Worm (Caenorhabditis elegans) whole organism, L4 larva: ENCODE measurements around the gene dsl-7.

Experiments used
- T26A8.4 ChIP-seq: fragments of 200-800 bp; sonication (Bioruptor generic); IDR thresholded peaks from 2 replicates; pipeline ENCODE4 v1.3.6; 2022; ENCODE audit warnings: missing genetic modification characterization, missing compliant biosample characterization
- ama-1 ChIP-seq: fragments of 150-350 bp; optimal IDR thresholded peaks from 2 replicates; lab custom pipeline; 2014; ENCODE audit warnings: inconsistent platforms, mixed read lengths
- dpl-1 ChIP-seq: fragments of 150-350 bp; optimal IDR thresholded peaks from 2 replicates; lab custom pipeline; 2014; ENCODE audit warnings: missing biosample characterization, missing genetic modification reagents, missing genetic modification characterization
- egl-27 ChIP-seq: sonication (generic microtip); optimal IDR thresholded peaks from 3 replicates; lab custom pipeline; 2017; ENCODE audit warnings: missing biosample characterization, missing genetic modification reagents, missing genetic modification characterization
- fos-1 ChIP-seq: fragments of 150-350 bp; optimal IDR thresholded peaks from 2 replicates; lab custom pipeline; 2014; ENCODE audit warnings: missing biosample characterization, missing genetic modification characterization
- lin-39 ChIP-seq: fragments of 150-350 bp; optimal IDR thresholded peaks from 2 replicates; lab custom pipeline; 2014; ENCODE audit warnings: missing biosample characterization, missing genetic modification reagents, missing genetic modification characterization
- mep-1 ChIP-seq: fragments of 150-350 bp; sonication (generic microtip); optimal IDR thresholded peaks from 3 replicates; lab custom pipeline; 2014; ENCODE audit warnings: missing biosample characterization, missing genetic modification characterization
- mxl-3 ChIP-seq: fragments of 200-800 bp; sonication (Bioruptor generic); optimal IDR thresholded peaks from 2 replicates; lab custom pipeline; 2018; ENCODE audit warnings: mild to moderate bottlenecking, missing genetic modification characterization, missing compliant biosample characterization
- nhr-102 ChIP-seq: sonication (generic microtip); optimal IDR thresholded peaks from 2 replicates; lab custom pipeline; 2016; ENCODE audit warnings: mild to moderate bottlenecking, missing genetic modification characterization, moderate library complexity, missing compliant biosample characterization
- nhr-237 ChIP-seq: sonication (generic microtip); optimal IDR thresholded peaks from 2 replicates; lab custom pipeline; 2017; ENCODE audit warnings: missing biosample characterization, missing genetic modification characterization
- nhr-76 ChIP-seq: fragments of 150-350 bp; optimal IDR thresholded peaks from 2 replicates; lab custom pipeline; 2014; ENCODE audit warnings: missing biosample characterization, missing genetic modification characterization
- nhr-77 ChIP-seq: fragments of 150-350 bp; optimal IDR thresholded peaks from 2 replicates; lab custom pipeline; 2014; ENCODE audit warnings: missing biosample characterization, missing genetic modification characterization
- unc-62 ChIP-seq, 3 experiments: fragments of 150-350 bp in 1 of 3; sonication (generic microtip); optimal IDR thresholded peaks in 2 of 3; peaks in 1 of 3; 1 replicate in 1 of 3; 2 replicates in 2 of 3; lab custom pipeline; 2014 to 2017; ENCODE audit warnings: missing biosample characterization in 3 of 3, missing genetic modification characterization in 3 of 3, missing genetic modification reagents in 3 of 3, missing genotype in 1 of 3
- zip-2 ChIP-seq: fragments of 150-350 bp; optimal IDR thresholded peaks from 2 replicates; lab custom pipeline; 2014; ENCODE audit warnings: missing biosample characterization, missing genetic modification characterization

- TF ChIP-seq mxl-3 (GFP tag; lab: Kevin White, UChicago) (no peak), nhr-237 (tag; lab: Kevin White, UChicago) (no peak), dpl-1 (GFP tag; lab: Kevin White, UChicago) (no peak), nhr-77 (no peak), unc-62 (GFP tag; optimal IDR thresholded peaks at IDR 0.05 in 1 of 2; lab: Kevin White, UChicago) (no peak), unc-62 (tag; optimal IDR thresholded peaks at IDR 0.05; lab: Kevin White, UChicago) (no peak), zip-2 (tag; lab: Kevin White, UChicago) (no peak), nhr-76 (tag; lab: Kevin White, UChicago) (no peak), ama-1 (lab: Kevin White, UChicago) (no peak), fos-1 (no peak), egl-27 (tag; lab: Kevin White, UChicago) (no peak), nhr-102 (tag; lab: Kevin White, UChicago) (no peak), T26A8.4 (GFP tag; lab: Robert Waterston, UW) (no peak), mep-1 (tag; lab: Kevin White, UChicago) (no peak), lin-39 (no peak)
Measured at ce11 chrV:13043832-13044521, 51.0 kb downstream of the dsl-7 start.
